Worm (Caenorhabditis elegans): ENCODE results near the gene R07A4.3.

DNA sequence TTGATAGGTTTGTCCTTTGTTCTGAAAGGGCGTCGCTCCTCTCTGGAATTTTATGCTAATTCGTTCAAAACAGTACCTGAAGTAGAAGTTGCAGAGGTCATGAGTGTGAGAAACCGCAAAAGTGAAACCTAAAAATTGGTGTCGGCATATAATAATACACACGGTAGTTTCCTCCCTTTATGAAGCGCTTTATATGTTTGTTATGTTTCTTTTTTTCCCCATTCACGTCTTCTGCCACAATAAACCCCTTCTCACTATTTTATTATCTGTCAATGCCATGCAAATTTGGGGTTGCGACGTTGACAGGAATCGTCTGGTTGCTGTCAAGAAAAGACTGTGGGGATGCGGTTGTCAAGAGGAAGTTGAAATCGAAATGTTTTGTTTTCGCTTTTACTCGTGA is 38.9 kb downstream of the R07A4.3 start, which contains the start of gene vap-2:
- TF ChIP-seq W03F9.2 (tag; optimal IDR thresholded peaks at IDR 0.05) = no peak
- TF ChIP-seq him-1 (tag; optimal IDR thresholded peaks at IDR 0.05) = no peak

Measured in whole organism, L4/young adult.